Fruit fly (Drosophila melanogaster) S2 (cell line): ENCODE measurements around the gene crol.

Experiments used
- CG8478 ChIP-seq: fragments of >200 bp; optimal IDR thresholded peaks from 2 replicates; lab custom pipeline; 2018
- CTCF ChIP-seq, 2 experiments: fragments of >200 bp; optimal IDR thresholded peaks; 2 replicates each; lab custom pipeline; 2018

DNA sequence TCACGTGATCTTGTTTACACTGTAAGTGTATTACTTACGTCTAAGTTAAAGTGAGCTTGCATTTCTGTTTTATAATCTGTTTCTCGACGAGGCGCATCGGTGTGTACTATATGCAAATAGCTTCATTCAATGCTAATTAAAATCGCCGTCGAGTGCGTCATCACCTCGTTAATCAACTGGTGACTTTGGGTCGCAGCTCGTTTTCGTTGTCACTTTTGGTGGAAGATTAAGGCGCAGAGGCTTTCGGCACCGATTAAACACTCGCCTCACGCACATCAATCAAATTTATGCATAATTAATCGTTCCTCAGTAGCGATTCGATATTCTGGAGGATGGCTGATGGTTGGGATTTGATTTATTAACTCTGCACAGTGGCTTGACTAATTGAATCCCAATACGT, 35.0 kb upstream of the crol start:
- TF ChIP-seq CG8478 (lab: Kevin White, UChicago) (no peak), CTCF (optimal IDR thresholded peaks at IDR 0.05; lab: Kevin White, UChicago) (no peak)
